Fruit fly (Drosophila melanogaster) whole organism, embryonic: ENCODE measurements around the gene sp3.

Experiments
- Atf3 ChIP-seq: fragments of 200-800 bp; sonication (Bioruptor generic); optimal IDR thresholded peaks from 3 replicates; lab custom pipeline; 2016; ENCODE audit warnings: missing biosample characterization, missing genetic modification characterization
- CG1024 ChIP-seq: fragments of 200-800 bp; sonication (Bioruptor generic); IDR thresholded peaks from 2 replicates; pipeline ENCODE4 v1.3.6; 2022; ENCODE audit warnings: missing biosample characterization, missing genetic modification characterization
- CG11696 ChIP-seq: fragments of 200-800 bp; sonication (Bioruptor generic); IDR thresholded peaks from 2 replicates; pipeline ENCODE4 v1.3.6; 2022; ENCODE audit warnings: missing biosample characterization, missing genetic modification characterization
- CG12769 ChIP-seq: fragments of 200-800 bp; sonication (Bioruptor generic); optimal IDR thresholded peaks from 2 replicates; lab custom pipeline; 2019; ENCODE audit warnings: missing biosample characterization, mild to moderate bottlenecking, missing genetic modification characterization, moderate library complexity
- CG12942 ChIP-seq: fragments of 200-800 bp; sonication (Bioruptor generic); optimal IDR thresholded peaks from 3 replicates; lab custom pipeline; 2016; ENCODE audit warnings: missing biosample characterization, missing genetic modification characterization
- CG13624 ChIP-seq: fragments of 200-800 bp; sonication (Bioruptor generic); optimal IDR thresholded peaks from 2 replicates; lab custom pipeline; 2016; ENCODE audit warnings: missing biosample characterization, missing genetic modification characterization
- CG14441 ChIP-seq: fragments of 200-800 bp; sonication (Bioruptor generic); IDR thresholded peaks from 2 replicates; pipeline ENCODE4 v1.3.6; 2022; ENCODE audit warnings: missing biosample characterization, missing genetic modification characterization
- CG17186 ChIP-seq: fragments of 200-800 bp; sonication (Bioruptor generic); optimal IDR thresholded peaks from 3 replicates; lab custom pipeline; 2017; ENCODE audit warnings: missing biosample characterization, missing genetic modification reagents, missing genetic modification characterization
- CG17829 ChIP-seq: fragments of 200-800 bp; optimal IDR thresholded peaks from 2 replicates; lab custom pipeline; 2019; ENCODE audit warnings: missing biosample characterization, mild to moderate bottlenecking, missing genetic modification characterization, moderate library complexity
- CG1792 ChIP-seq: fragments of 200-800 bp; sonication (Bioruptor generic); optimal IDR thresholded peaks from 2 replicates; lab custom pipeline; 2016; ENCODE audit warnings: missing biosample characterization, missing genetic modification characterization
- CG18262 ChIP-seq: fragments of 200-800 bp; optimal IDR thresholded peaks from 3 replicates; lab custom pipeline; 2019; ENCODE audit warnings: missing biosample characterization, mild to moderate bottlenecking, missing genetic modification characterization, moderate library complexity
- CG30403 ChIP-seq: fragments of 200-800 bp; sonication (Bioruptor generic); optimal IDR thresholded peaks from 3 replicates; lab custom pipeline; 2016; ENCODE audit warnings: missing biosample characterization, missing genetic modification characterization
- CG42726 ChIP-seq: fragments of 200-800 bp; sonication (Bioruptor generic); IDR thresholded peaks from 2 replicates; pipeline ENCODE4 v1.3.6; 2022; ENCODE audit warnings: missing biosample characterization, missing genetic modification characterization; ENCODE audit not compliant: partially characterized antibody
- CG4424 ChIP-seq: fragments of 200-800 bp; sonication (Bioruptor generic); optimal IDR thresholded peaks from 3 replicates; lab custom pipeline; 2016; ENCODE audit warnings: missing biosample characterization, missing genetic modification characterization
- CG5180 ChIP-seq: fragments of 200-800 bp; sonication (Bioruptor generic); optimal IDR thresholded peaks from 3 replicates; lab custom pipeline; 2017; ENCODE audit warnings: missing biosample characterization, missing genetic modification characterization, mild to moderate bottlenecking, moderate library complexity, missing genetic modification reagents
- CG8924 ChIP-seq: fragments of 200-800 bp; optimal IDR thresholded peaks from 3 replicates; lab custom pipeline; 2019; ENCODE audit warnings: missing biosample characterization, mild to moderate bottlenecking, missing genetic modification characterization, moderate library complexity
- CG9609 ChIP-seq: fragments of 200-800 bp; sonication (Bioruptor generic); optimal IDR thresholded peaks from 3 replicates; lab custom pipeline; 2016; ENCODE audit warnings: missing biosample characterization, missing genetic modification characterization
- CHES-1-like ChIP-seq: fragments of 200-800 bp; sonication (Bioruptor generic); optimal IDR thresholded peaks from 2 replicates; lab custom pipeline; 2016; ENCODE audit warnings: missing biosample characterization, missing genetic modification characterization
- CTCF ChIP-seq: fragments of 200-800 bp; sonication (Bioruptor generic); optimal IDR thresholded peaks from 2 replicates; lab custom pipeline; 2017; ENCODE audit warnings: missing biosample characterization, mild to moderate bottlenecking, missing genetic modification characterization, moderate library complexity
- Chrac-16 ChIP-seq: fragments of 200-800 bp; sonication (Bioruptor generic); optimal IDR thresholded peaks from 3 replicates; lab custom pipeline; 2016; ENCODE audit warnings: missing biosample characterization, missing genetic modification characterization
- Dad ChIP-seq: fragments of 200-800 bp; sonication (Bioruptor generic); optimal IDR thresholded peaks from 3 replicates; lab custom pipeline; 2016; ENCODE audit warnings: missing biosample characterization, missing genetic modification characterization
- Dek ChIP-seq: fragments of 200-800 bp; sonication (Bioruptor generic); optimal IDR thresholded peaks from 3 replicates; lab custom pipeline; 2019; ENCODE audit warnings: missing biosample characterization, mild to moderate bottlenecking, missing genetic modification characterization, moderate library complexity
- Dfd ChIP-seq, 2 experiments: fragments of >200 bp; optimal IDR thresholded peaks; 2 replicates each; lab custom pipeline; 2017; ENCODE audit warnings: missing biosample characterization in 2 of 2, missing genetic modification characterization in 2 of 2
- Doc2 ChIP-seq: fragments of 200-800 bp; sonication (Bioruptor generic); IDR thresholded peaks from 2 replicates; pipeline ENCODE4 v1.3.6; 2022; ENCODE audit warnings: missing biosample characterization, missing genetic modification characterization
- E2f1 ChIP-seq: fragments of 200-800 bp; sonication (Bioruptor generic); IDR thresholded peaks from 2 replicates; pipeline ENCODE4 v1.3.6; 2022; ENCODE audit warnings: missing biosample characterization, missing genetic modification characterization
- Fer2 ChIP-seq: fragments of 200-800 bp; sonication (Bioruptor generic); optimal IDR thresholded peaks from 2 replicates; lab custom pipeline; 2018; ENCODE audit warnings: missing biosample characterization, mild to moderate bottlenecking, missing genetic modification characterization, moderate library complexity
- HLH54F ChIP-seq: fragments of 200-800 bp; sonication (Bioruptor generic); optimal IDR thresholded peaks from 3 replicates; lab custom pipeline; 2016; ENCODE audit warnings: missing biosample characterization, missing genetic modification characterization
- Hr51 ChIP-seq, 2 experiments: fragments of 200-800 bp; sonication (Bioruptor generic); optimal IDR thresholded peaks; 2 replicates in 1 of 2; 3 replicates in 1 of 2; lab custom pipeline; 2016 to 2018; ENCODE audit warnings: missing biosample characterization in 2 of 2, missing genetic modification characterization in 2 of 2, mild to moderate bottlenecking in 1 of 2, moderate library complexity in 1 of 2
- Sin3A ChIP-seq: fragments of >200 bp; optimal IDR thresholded peaks from 2 replicates; lab custom pipeline; 2018
- Sry-δ ChIP-seq: fragments of 200-800 bp; sonication (Bioruptor generic); optimal IDR thresholded peaks from 2 replicates; lab custom pipeline; 2016; ENCODE audit warnings: missing biosample characterization, missing genetic modification characterization
- Tbp ChIP-seq: fragments of >200 bp; optimal IDR thresholded peaks from 2 replicates; lab custom pipeline; 2018; ENCODE audit warnings: missing biosample characterization, missing genetic modification characterization
- YL-1 ChIP-seq: fragments of 200-800 bp; sonication (Bioruptor generic); optimal IDR thresholded peaks from 3 replicates; lab custom pipeline; 2017; ENCODE audit warnings: missing biosample characterization, mild to moderate bottlenecking, missing genetic modification characterization
- az2 ChIP-seq: fragments of 200-800 bp; sonication (Bioruptor generic); optimal IDR thresholded peaks from 3 replicates; lab custom pipeline; 2016; ENCODE audit warnings: missing biosample characterization, missing genetic modification characterization
- bbx ChIP-seq: fragments of 200-800 bp; sonication (Bioruptor generic); IDR thresholded peaks from 2 replicates; pipeline ENCODE4 v1.3.6; 2022; ENCODE audit warnings: missing biosample characterization, missing genetic modification characterization; ENCODE audit not compliant: partially characterized antibody
- cato ChIP-seq: fragments of 200-800 bp; sonication (Bioruptor generic); optimal IDR thresholded peaks from 2 replicates; lab custom pipeline; 2016; ENCODE audit warnings: missing biosample characterization, missing genetic modification characterization, borderline replicate concordance
- croc ChIP-seq: fragments of 200-800 bp; sonication (Bioruptor generic); conservative IDR thresholded peaks from 3 replicates; pipeline ENCODE4 v1.3.6; 2022; ENCODE audit warnings: missing biosample characterization, missing genetic modification characterization
- dimm ChIP-seq: fragments of 200-800 bp; sonication (Bioruptor generic); IDR thresholded peaks from 2 replicates; pipeline ENCODE4 v1.3.6; 2022; ENCODE audit warnings: missing biosample characterization, missing genetic modification characterization
- dmrt11E ChIP-seq: fragments of 200-800 bp; sonication (Bioruptor generic); optimal IDR thresholded peaks from 3 replicates; lab custom pipeline; 2018; ENCODE audit warnings: missing biosample characterization, mild to moderate bottlenecking, missing genetic modification characterization, moderate library complexity
- dysf ChIP-seq: fragments of 200-800 bp; sonication (Bioruptor generic); IDR thresholded peaks from 3 replicates; pipeline ENCODE4 v1.3.6; 2022; ENCODE audit warnings: missing biosample characterization, missing genetic modification characterization
- fd3F ChIP-seq: fragments of 200-800 bp; sonication (Bioruptor generic); optimal IDR thresholded peaks from 2 replicates; lab custom pipeline; 2018; ENCODE audit warnings: missing biosample characterization, mild to moderate bottlenecking, missing genetic modification characterization, moderate library complexity
- hb ChIP-seq: fragments of 200-800 bp; sonication (Bioruptor generic); IDR thresholded peaks from 3 replicates; pipeline ENCODE4 v1.3.6; 2022; ENCODE audit warnings: missing biosample characterization, missing genetic modification characterization; ENCODE audit not compliant: partially characterized antibody
- ken ChIP-seq: fragments of 200-800 bp; sonication (Bioruptor generic); IDR thresholded peaks from 3 replicates; pipeline ENCODE4 v1.3.6; 2022; ENCODE audit warnings: missing biosample characterization, missing genetic modification characterization
- klu ChIP-seq: fragments of 200-800 bp; sonication (Bioruptor generic); IDR thresholded peaks from 2 replicates; pipeline ENCODE4 v1.3.6; 2022; ENCODE audit warnings: missing biosample characterization, missing genetic modification characterization
- knrl ChIP-seq: fragments of 200-800 bp; sonication (Bioruptor generic); IDR thresholded peaks from 3 replicates; pipeline ENCODE4 v1.3.6; 2022; ENCODE audit warnings: missing biosample characterization, missing genetic modification characterization; ENCODE audit not compliant: partially characterized antibody
- lmd ChIP-seq: fragments of 200-800 bp; sonication (Bioruptor generic); IDR thresholded peaks from 2 replicates; pipeline ENCODE4 v1.3.6; 2022; ENCODE audit warnings: missing biosample characterization, missing genetic modification characterization
- oc ChIP-seq: fragments of 200-800 bp; sonication (Bioruptor generic); optimal IDR thresholded peaks from 2 replicates; lab custom pipeline; 2018; ENCODE audit warnings: missing biosample characterization, mild to moderate bottlenecking, missing genetic modification characterization, moderate library complexity
- psq ChIP-seq: fragments of 200-800 bp; sonication (Bioruptor generic); optimal IDR thresholded peaks from 2 replicates; lab custom pipeline; 2017; ENCODE audit warnings: missing biosample characterization, missing genetic modification characterization
- sens ChIP-seq: fragments of 200-800 bp; sonication (Bioruptor generic); peaks from one replicate; lab custom pipeline; 2016; ENCODE audit warnings: missing biosample characterization, missing genetic modification characterization
- shn ChIP-seq: fragments of 200-800 bp; sonication (Bioruptor generic); optimal IDR thresholded peaks from 3 replicates; lab custom pipeline; 2016; ENCODE audit warnings: missing biosample characterization, missing genetic modification characterization
- tll ChIP-seq, 2 experiments: fragments of 200-800 bp in 1 of 2; fragments of >200 bp in 1 of 2; sonication (Bioruptor generic) in 1 of 2; optimal IDR thresholded peaks; 2 replicates each; lab custom pipeline; 2017 to 2019; ENCODE audit warnings: missing biosample characterization in 2 of 2, missing genetic modification characterization in 2 of 2, mild to moderate bottlenecking in 1 of 2, moderate library complexity in 1 of 2
- trh ChIP-seq: fragments of 200-800 bp; sonication (Bioruptor generic); optimal IDR thresholded peaks from 2 replicates; lab custom pipeline; 2016; ENCODE audit warnings: missing biosample characterization, missing genetic modification characterization
- yki ChIP-seq: fragments of >200 bp; optimal IDR thresholded peaks from 3 replicates; lab custom pipeline; 2018
- z ChIP-seq: fragments of 200-800 bp; sonication (Bioruptor generic); IDR thresholded peaks from 3 replicates; pipeline ENCODE4 v1.3.6; 2022; ENCODE audit warnings: missing biosample characterization, missing genetic modification characterization

The sp3 gene

DNA sequence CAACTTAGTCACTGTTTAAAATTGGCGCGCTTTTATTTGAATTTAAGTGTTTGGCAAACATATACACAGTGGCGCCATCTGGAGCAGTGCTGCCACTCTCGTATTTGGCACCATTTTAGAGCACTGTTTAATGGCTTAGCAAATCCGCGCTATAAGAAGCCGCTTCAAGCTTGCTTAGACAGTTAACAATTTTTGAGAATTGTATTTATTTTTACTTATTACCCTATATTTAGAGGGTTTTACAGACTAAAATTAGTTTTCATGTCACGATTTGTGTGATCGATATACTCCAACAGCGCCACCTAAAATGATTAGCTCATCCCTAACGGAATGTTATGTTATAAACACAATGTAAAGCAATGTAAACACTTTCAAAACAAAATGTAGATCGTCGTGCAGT, 38.8 kb upstream of the sp3 start, which contains the start of gene Fancm (continued):
- TF ChIP-seq CG8924 (tag; lab: Kevin White, UChicago) (peak; percentile 28), fd3F (GFP tag; lab: Kevin White, UChicago) (peak; percentile 21), CG9609 (peak; percentile 77), bbx (GFP tag; lab: Robert Waterston, UW) (no peak), cato (GFP tag; lab: Kevin White, UChicago) (no peak), ken (GFP tag; lab: Robert Waterston, UW) (peak; percentile 54; the same call in 1 of the 3 replicates), Dad (peak; percentile 74), klu (GFP tag; lab: Robert Waterston, UW) (no peak), trh (GFP tag; lab: Kevin White, UChicago) (peak; percentile 25), CG13624 (GFP tag; lab: Kevin White, UChicago) (peak; percentile 76), sens (GFP tag; lab: Kevin White, UChicago) (peak; percentile 94), CG11696 (GFP tag; lab: Robert Waterston, UW) (no peak), CG30403 (peak; percentile 84), croc (GFP tag; lab: Robert Waterston, UW) (no peak), CG14441 (peak; percentile 45; the same call in 1 of the 2 replicates), CG17829 (peak; percentile 62), oc (no peak), shn (GFP tag; lab: Kevin White, UChicago) (peak; percentile 77), Sin3A (peak; percentile 84), dysf (GFP tag; lab: Robert Waterston, UW) (peak; percentile 44; the same call in 1 of the 3 replicates), CTCF (peak; percentile 98), Sry-δ (GFP tag; lab: Kevin White, UChicago) (peak; percentile 94), E2f1 (peak; percentile 45; the same call in 1 of the 2 replicates), Doc2 (no peak), Atf3 (GFP tag; lab: Kevin White, UChicago) (peak; percentile 38), CG17186 (GFP tag; lab: Kevin White, UChicago) (peak; percentile 85), CG42726 (GFP tag; lab: Robert Waterston, UW) (peak; percentile 69), Chrac-16 (peak; percentile 68), dimm (GFP tag; lab: Robert Waterston, UW) (no peak), yki (lab: Kevin White, UChicago) (no peak), lmd (peak; percentile 66), YL-1 (GFP tag; lab: Kevin White, UChicago) (peak; percentile 52), hb (no peak), tll (GFP tag; optimal IDR thresholded peaks at IDR 0.05; lab: Kevin White, UChicago) (no peak), dmrt11E (peak; percentile 51), Tbp (GFP tag; lab: Kevin White, UChicago) (no peak), CG12942 (GFP tag; lab: Kevin White, UChicago) (peak; percentile 67), CG4424 (GFP tag; lab: Kevin White, UChicago) (peak; percentile 53), az2 (peak; percentile 57), CG18262 (peak; percentile 49), CG5180 (GFP tag; lab: Kevin White, UChicago) (no peak), CG1024 (GFP tag; lab: Robert Waterston, UW) (no peak), psq (GFP tag; lab: Kevin White, UChicago) (no peak), Dfd (GFP tag; optimal IDR thresholded peaks at IDR 0.05; lab: Kevin White, UChicago) (no peak), CG1792 (peak; percentile 60), HLH54F (GFP tag; lab: Kevin White, UChicago) (peak; percentile 80), Fer2 (tag; lab: Kevin White, UChicago) (no peak), z (GFP tag; lab: Robert Waterston, UW) (no peak), knrl (GFP tag; lab: Robert Waterston, UW) (peak; percentile 85), Hr51 (GFP tag; optimal IDR thresholded peaks at IDR 0.05; lab: Kevin White, UChicago) (peak in 1 of 2 experiments; percentile 72), Dek (tag; lab: Kevin White, UChicago) (peak; percentile 9), CHES-1-like (GFP tag; lab: Kevin White, UChicago) (peak; percentile 64), CG12769 (tag; lab: Kevin White, UChicago) (peak; percentile 68)
